Worm (Caenorhabditis elegans): ENCODE data around the gene F49H12.7.

ce11 chrX:2043224-2043623, 21.6 kb upstream of the F49H12.7 start:
- TF ChIP-seq daf-19 (GFP tag; conservative IDR thresholded peaks at IDR 0.05) (no peak), egl-27 (tag; optimal IDR thresholded peaks at IDR 0.05) (no peak), ces-1 (GFP tag; optimal IDR thresholded peaks at IDR 0.05) (no peak), lin-15B (tag; optimal IDR thresholded peaks at IDR 0.05) (no peak), daf-12 (tag; optimal IDR thresholded peaks at IDR 0.05) (no peak), nhr-11 (tag; optimal IDR thresholded peaks at IDR 0.05) (no peak), hif-1 (tag; optimal IDR thresholded peaks at IDR 0.05) (no peak)
